Fruit fly (Drosophila melanogaster) whole organism, embryonic: ENCODE measurements around the gene Mvb12.

ENCODE experiments used
- CG11560 ChIP-seq: fragments of 200-800 bp; sonication (Bioruptor generic); IDR thresholded peaks from 3 replicates; pipeline ENCODE4 v1.3.6; 2022; ENCODE audit warnings: missing biosample characterization, missing genetic modification characterization
- CG16779 ChIP-seq: fragments of 200-800 bp; sonication (Bioruptor generic); IDR thresholded peaks from 2 replicates; pipeline ENCODE4 v1.3.6; 2022; ENCODE audit warnings: missing biosample characterization, missing genetic modification characterization
- CG30020 ChIP-seq: fragments of 200-800 bp; optimal IDR thresholded peaks from 2 replicates; lab custom pipeline; 2019; ENCODE audit warnings: missing biosample characterization, mild to moderate bottlenecking, missing genetic modification characterization, moderate library complexity
- CG3065 ChIP-seq: fragments of 200-800 bp; sonication (Bioruptor generic); optimal IDR thresholded peaks from 2 replicates; lab custom pipeline; 2016; ENCODE audit warnings: missing biosample characterization, missing genetic modification characterization
- CG7357 ChIP-seq: fragments of 200-800 bp; sonication (Bioruptor generic); IDR thresholded peaks from 3 replicates; pipeline ENCODE4 v1.3.6; 2022; ENCODE audit warnings: missing biosample characterization, missing genetic modification characterization
- CG8924 ChIP-seq: fragments of 200-800 bp; optimal IDR thresholded peaks from 3 replicates; lab custom pipeline; 2019; ENCODE audit warnings: missing biosample characterization, mild to moderate bottlenecking, missing genetic modification characterization, moderate library complexity
- MBD-R2 ChIP-seq: fragments of 200-800 bp; sonication (Bioruptor generic); IDR thresholded peaks from 2 replicates; pipeline ENCODE4 v1.3.6; 2022; ENCODE audit warnings: missing biosample characterization, missing genetic modification characterization
- NK7.1 ChIP-seq: fragments of 200-800 bp; sonication (Bioruptor generic); optimal IDR thresholded peaks from 3 replicates; lab custom pipeline; 2016; ENCODE audit warnings: missing biosample characterization, missing genetic modification characterization
- az2 ChIP-seq: fragments of 200-800 bp; sonication (Bioruptor generic); optimal IDR thresholded peaks from 3 replicates; lab custom pipeline; 2016; ENCODE audit warnings: missing biosample characterization, missing genetic modification characterization
- org-1 ChIP-seq: fragments of 200-800 bp; sonication (Bioruptor generic); optimal IDR thresholded peaks from 2 replicates; lab custom pipeline; 2017; ENCODE audit warnings: missing biosample characterization, missing genetic modification characterization
- run ChIP-seq: fragments of 200-800 bp; sonication (Bioruptor generic); optimal IDR thresholded peaks from 3 replicates; lab custom pipeline; 2018; ENCODE audit warnings: missing biosample characterization, mild to moderate bottlenecking, missing genetic modification characterization
- sens ChIP-seq: fragments of 200-800 bp; sonication (Bioruptor generic); peaks from one replicate; lab custom pipeline; 2016; ENCODE audit warnings: missing biosample characterization, missing genetic modification characterization

DNA sequence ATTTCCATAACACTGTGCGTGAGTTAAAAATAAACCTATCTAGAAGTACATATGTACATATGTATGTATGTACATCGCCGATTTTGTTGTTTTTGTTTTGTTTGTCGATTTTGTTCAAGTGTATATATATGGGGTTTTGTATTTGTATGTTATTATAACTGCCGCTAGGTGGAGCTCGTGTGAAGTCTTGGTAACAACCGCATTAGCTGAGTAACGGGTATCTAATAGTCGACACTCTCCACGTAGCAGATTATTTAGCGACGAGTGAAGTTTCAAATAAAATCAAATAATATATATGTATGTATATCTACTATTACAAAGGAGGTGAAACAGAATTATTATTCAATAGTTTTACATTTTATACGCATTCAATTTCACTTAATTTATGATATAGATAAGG is 28.2 kb upstream of the Mvb12 start:
- no peak for TF ChIP-seq MBD-R2 (GFP tag; lab: Robert Waterston, UW)
- no peak for TF ChIP-seq CG3065 (GFP tag; lab: Kevin White, UChicago)
- TF ChIP-seq sens (GFP tag; lab: Kevin White, UChicago) = no peak
- TF ChIP-seq org-1 (GFP tag; lab: Kevin White, UChicago) = no peak
- no peak for TF ChIP-seq az2 (GFP tag; lab: Kevin White, UChicago)
- TF ChIP-seq CG16779 = no peak
- no peak for TF ChIP-seq CG8924
- no peak for TF ChIP-seq CG30020 (tag; lab: Kevin White, UChicago)
- no peak for TF ChIP-seq CG7357 (GFP tag; lab: Robert Waterston, UW)
- TF ChIP-seq NK7.1 = no peak
- no peak for TF ChIP-seq run (tag; lab: Kevin White, UChicago)
- TF ChIP-seq CG11560 = no peak
